Worm (Caenorhabditis elegans): ENCODE measurements around the gene F07C4.6.

DNA sequence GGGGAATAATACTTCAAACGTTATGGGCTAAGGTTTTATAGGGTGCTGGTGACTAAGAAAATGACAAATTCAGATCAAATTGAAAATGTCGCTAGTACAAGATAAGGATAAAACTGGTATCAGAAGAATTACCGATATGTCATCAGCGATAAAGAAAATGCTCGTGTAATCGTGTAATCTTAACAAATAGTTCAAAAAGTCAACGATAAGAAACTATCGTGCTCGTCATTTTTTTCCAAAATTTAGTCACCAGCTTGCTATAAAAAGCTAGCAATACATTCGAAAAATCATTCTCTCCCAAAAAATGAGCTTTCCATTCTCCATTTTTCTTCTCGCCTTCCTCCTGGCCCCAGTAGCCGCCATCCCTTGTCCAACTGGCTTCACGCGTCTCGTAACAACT is 11.2 kb downstream of the F07C4.6 start, which contains the start of gene clec-45:
- TF ChIP-seq mml-1 (tag; optimal IDR thresholded peaks at IDR 0.05) (no peak), nhr-11 (tag; optimal IDR thresholded peaks at IDR 0.05) (no peak), ZK546.5 (tag; optimal IDR thresholded peaks at IDR 0.05) (no peak), unc-62 (GFP tag; optimal IDR thresholded peaks at IDR 0.05) (no peak), R02D3.7 (tag; optimal IDR thresholded peaks at IDR 0.05) (no peak), nhr-76 (tag; optimal IDR thresholded peaks at IDR 0.05) (no peak), fos-1 (tag; optimal IDR thresholded peaks at IDR 0.05) (no peak), fkh-10 (GFP tag; optimal IDR thresholded peaks at IDR 0.05) (no peak), nhr-77 (tag; optimal IDR thresholded peaks at IDR 0.05) (no peak)

Measured in whole organism, L3 larva.